Worm (Caenorhabditis elegans) whole organism, mixed stage, embryonic: ENCODE results near the gene srw-2.

Experiments used
- M03D4.4 ChIP-seq: sonication (generic microtip); optimal IDR thresholded peaks from 2 replicates; lab custom pipeline; 2017; ENCODE audit warnings: mild to moderate bottlenecking, missing genetic modification characterization, missing compliant biosample characterization
- bed-3 ChIP-seq: fragments of 200-800 bp; sonication (Bioruptor generic); optimal IDR thresholded peaks from 3 replicates; lab custom pipeline; 2018; ENCODE audit warnings: mild to moderate bottlenecking, missing genetic modification characterization, moderate library complexity, missing compliant biosample characterization
- blmp-1 ChIP-seq: fragments of 150-350 bp; optimal IDR thresholded peaks from 2 replicates; lab custom pipeline; 2014; ENCODE audit warnings: missing biosample characterization, missing genetic modification characterization
- ceh-39 ChIP-seq: fragments of 150-350 bp; optimal IDR thresholded peaks from 2 replicates; lab custom pipeline; 2014; ENCODE audit warnings: missing biosample characterization, missing genetic modification characterization
- ceh-43 ChIP-seq: fragments of 200-800 bp; sonication (Bioruptor generic); optimal IDR thresholded peaks from 2 replicates; lab custom pipeline; 2018; ENCODE audit warnings: mild to moderate bottlenecking, missing genetic modification characterization, moderate library complexity, missing compliant biosample characterization
- ceh-83 ChIP-seq: fragments of 200-800 bp; sonication (Bioruptor generic); optimal IDR thresholded peaks from 2 replicates; lab custom pipeline; 2018; ENCODE audit warnings: mild to moderate bottlenecking, missing genetic modification characterization, missing compliant biosample characterization
- ces-1 ChIP-seq: fragments of 150-350 bp; optimal IDR thresholded peaks from 2 replicates; lab custom pipeline; 2014; ENCODE audit warnings: missing biosample characterization, missing genetic modification reagents, missing genetic modification characterization
- cnd-1 ChIP-seq: fragments of 200-800 bp; sonication (Bioruptor generic); optimal IDR thresholded peaks from 2 replicates; lab custom pipeline; 2018; ENCODE audit warnings: mild to moderate bottlenecking, missing genetic modification characterization, missing compliant biosample characterization
- drap-1 ChIP-seq: fragments of 200-800 bp; sonication (Bioruptor generic); optimal IDR thresholded peaks from 3 replicates; lab custom pipeline; 2018; ENCODE audit warnings: mild to moderate bottlenecking, missing genetic modification characterization, missing compliant biosample characterization
- elt-1 ChIP-seq: sonication (generic microtip); optimal IDR thresholded peaks from 2 replicates; lab custom pipeline; 2017; ENCODE audit warnings: missing genetic modification characterization, mild to moderate bottlenecking, missing compliant biosample characterization, antibody characterized with exemption, moderate library complexity, borderline replicate concordance; ENCODE audit not compliant: insufficient read depth
- elt-3 ChIP-seq: fragments of 150-350 bp; optimal IDR thresholded peaks from 2 replicates; lab custom pipeline; 2014; ENCODE audit warnings: missing biosample characterization, missing genetic modification characterization
- flh-1 ChIP-seq: fragments of 200-800 bp; sonication (Bioruptor generic); optimal IDR thresholded peaks from 2 replicates; lab custom pipeline; 2018; ENCODE audit warnings: mild to moderate bottlenecking, missing genetic modification characterization, moderate library complexity, missing compliant biosample characterization
- ham-2 ChIP-seq: fragments of 200-800 bp; sonication (Bioruptor generic); optimal IDR thresholded peaks from 2 replicates; lab custom pipeline; 2018; ENCODE audit warnings: mild to moderate bottlenecking, missing genetic modification characterization, missing compliant biosample characterization
- hlh-1 ChIP-seq: fragments of 150-350 bp; optimal IDR thresholded peaks from 2 replicates; lab custom pipeline; 2014; ENCODE audit warnings: missing biosample characterization, missing genetic modification reagents, missing genetic modification characterization
- lin-13 ChIP-seq: fragments of 150-350 bp; optimal IDR thresholded peaks from 2 replicates; lab custom pipeline; 2014; ENCODE audit warnings: missing biosample characterization, missing genetic modification characterization
- lin-32 ChIP-seq: fragments of 200-800 bp; sonication (Bioruptor generic); optimal IDR thresholded peaks from 2 replicates; lab custom pipeline; 2018; ENCODE audit warnings: mild to moderate bottlenecking, missing genetic modification characterization, missing compliant biosample characterization
- lsy-2 ChIP-seq: fragments of 150-350 bp; optimal IDR thresholded peaks from 2 replicates; lab custom pipeline; 2014; ENCODE audit warnings: missing biosample characterization, missing genetic modification characterization
- mab-5 ChIP-seq: fragments of 150-350 bp; optimal IDR thresholded peaks from 2 replicates; lab custom pipeline; 2014; ENCODE audit warnings: missing biosample characterization, missing genetic modification characterization
- mep-1 ChIP-seq: fragments of 150-350 bp; optimal IDR thresholded peaks from 2 replicates; lab custom pipeline; 2017; ENCODE audit warnings: missing biosample characterization, missing genetic modification reagents, missing genetic modification characterization, inconsistent platforms
- mls-2 ChIP-seq: sonication (generic microtip); optimal IDR thresholded peaks from 2 replicates; lab custom pipeline; 2016; ENCODE audit warnings: mild to moderate bottlenecking, missing genetic modification characterization, moderate library complexity, missing compliant biosample characterization
- nhr-12 ChIP-seq: fragments of 150-350 bp; optimal IDR thresholded peaks from 2 replicates; lab custom pipeline; 2014; ENCODE audit warnings: missing biosample characterization, missing genetic modification characterization
- nhr-2 ChIP-seq: fragments of 150-350 bp; optimal IDR thresholded peaks from 2 replicates; lab custom pipeline; 2014; ENCODE audit warnings: missing biosample characterization, missing genetic modification characterization
- nhr-237 ChIP-seq: fragments of 150-350 bp; optimal IDR thresholded peaks from 2 replicates; lab custom pipeline; 2014; ENCODE audit warnings: missing biosample characterization, missing genetic modification characterization
- nhr-28 ChIP-seq: fragments of 150-350 bp; optimal IDR thresholded peaks from 2 replicates; lab custom pipeline; 2014; ENCODE audit warnings: missing biosample characterization, missing genetic modification characterization
- nhr-76 ChIP-seq: sonication (generic microtip); optimal IDR thresholded peaks from 2 replicates; lab custom pipeline; 2017; ENCODE audit warnings: missing biosample characterization, missing genetic modification characterization
- pha-4 ChIP-seq: fragments of 150-350 bp; optimal IDR thresholded peaks from 2 replicates; lab custom pipeline; 2018; ENCODE audit warnings: missing biosample characterization, missing genetic modification reagents, missing genetic modification characterization
- sem-2 ChIP-seq: fragments of 200-800 bp; sonication (Bioruptor generic); optimal IDR thresholded peaks from 2 replicates; lab custom pipeline; 2018; ENCODE audit warnings: mild to moderate bottlenecking, missing genetic modification characterization, missing compliant biosample characterization
- snpc-4 ChIP-seq: fragments of 150-350 bp; optimal IDR thresholded peaks from 2 replicates; lab custom pipeline; 2014; ENCODE audit warnings: missing biosample characterization, missing genetic modification characterization
- sptf-1 ChIP-seq: sonication (generic microtip); optimal IDR thresholded peaks from 2 replicates; lab custom pipeline; 2017; ENCODE audit warnings: mild to moderate bottlenecking, missing genetic modification characterization, moderate library complexity, missing compliant biosample characterization
- tbx-8 ChIP-seq: fragments of 200-800 bp; sonication (Bioruptor generic); optimal IDR thresholded peaks from 2 replicates; lab custom pipeline; 2018; ENCODE audit warnings: mild to moderate bottlenecking, missing genetic modification characterization, moderate library complexity, missing compliant biosample characterization
- unc-120 ChIP-seq: sonication (generic microtip); optimal IDR thresholded peaks from 2 replicates; lab custom pipeline; 2017; ENCODE audit warnings: missing genetic modification characterization, missing compliant biosample characterization; ENCODE audit not compliant: poor library complexity, severe bottlenecking
- unc-39 ChIP-seq: fragments of 150-350 bp; optimal IDR thresholded peaks from 2 replicates; lab custom pipeline; 2014; ENCODE audit warnings: missing biosample characterization, missing genetic modification characterization
- unc-62 ChIP-seq: fragments of 150-350 bp; optimal IDR thresholded peaks from 2 replicates; lab custom pipeline; 2014; ENCODE audit warnings: missing biosample characterization, missing genetic modification reagents, missing genetic modification characterization
- zip-8 ChIP-seq: fragments of 150-350 bp; optimal IDR thresholded peaks from 2 replicates; lab custom pipeline; 2014; ENCODE audit warnings: missing biosample characterization, missing genetic modification characterization
- ztf-11 ChIP-seq: fragments of 150-350 bp; optimal IDR thresholded peaks from 2 replicates; lab custom pipeline; 2014; ENCODE audit warnings: missing biosample characterization, missing genetic modification characterization

srw-2 gene

ce11 chrV:2859738-2860137 lies 29.1 kb downstream of the srw-2 start, which contains the start of gene srj-54:
Gene srj-54 (minus strand): TSS chrV:2859838.
- TF ChIP-seq mls-2 (no peak), nhr-237 (tag; lab: Kevin White, UChicago) (no peak), flh-1 (GFP tag; lab: Kevin White, UChicago) (no peak), ztf-11 (tag; lab: Kevin White, UChicago) (no peak), ceh-39 (tag; lab: Kevin White, UChicago) (no peak), bed-3 (GFP tag; lab: Kevin White, UChicago) (no peak), unc-120 (no peak), sptf-1 (no peak), elt-3 (no peak), mab-5 (tag; lab: Kevin White, UChicago) (no peak)

- TF ChIP-seq nhr-12 (tag; lab: Kevin White, UChicago), result no peak
- TF ChIP-seq flh-1 (GFP tag; lab: Kevin White, UChicago), result no peak
- no peak for TF ChIP-seq unc-39 (tag; lab: Kevin White, UChicago)
- TF ChIP-seq nhr-237 (tag; lab: Kevin White, UChicago), result no peak
- TF ChIP-seq unc-120, result no peak
- TF ChIP-seq snpc-4, result no peak
- no peak for TF ChIP-seq mls-2
- no peak for TF ChIP-seq ceh-39 (tag; lab: Kevin White, UChicago)
- no peak for TF ChIP-seq ceh-43 (GFP tag; lab: Kevin White, UChicago)
- TF ChIP-seq unc-62 (GFP tag; lab: Kevin White, UChicago), result no peak
- TF ChIP-seq sem-2 (GFP tag; lab: Kevin White, UChicago), result no peak
- no peak for TF ChIP-seq nhr-28 (tag; lab: Kevin White, UChicago)
- no peak for TF ChIP-seq zip-8 (tag; lab: Kevin White, UChicago)
- no peak for TF ChIP-seq tbx-8
- no peak for TF ChIP-seq elt-3
- no peak for TF ChIP-seq nhr-76 (tag; lab: Kevin White, UChicago)
- no peak for TF ChIP-seq ztf-11 (tag; lab: Kevin White, UChicago)
Measured at ce11 chrV:2861505-2861904, 30.8 kb downstream of the srw-2 start, which contains the start of gene srh-270. Gene srh-270 (minus strand): TSS chrV:2861605.

ce11 chrV:2863033-2863432 lies 32.4 kb downstream of the srw-2 start, which contains the start of gene srh-272:
Gene srh-272 (plus strand): TSS chrV:2863333.
- TF ChIP-seq lin-32 (GFP tag; lab: Kevin White, UChicago) (no peak), nhr-2 (tag; lab: Kevin White, UChicago) (no peak), nhr-12 (tag; lab: Kevin White, UChicago) (no peak), M03D4.4 (tag; lab: Kevin White, UChicago) (no peak), elt-1 (no peak), nhr-76 (tag; lab: Kevin White, UChicago) (no peak), bed-3 (GFP tag; lab: Kevin White, UChicago) (no peak), sem-2 (GFP tag; lab: Kevin White, UChicago) (no peak), ceh-83 (no peak), unc-39 (tag; lab: Kevin White, UChicago) (no peak), zip-8 (tag; lab: Kevin White, UChicago) (no peak), lsy-2 (tag; lab: Kevin White, UChicago) (no peak), mls-2 (no peak), hlh-1 (no peak), ham-2 (no peak)

ce11 chrV:2864899-2865298 lies 34.2 kb downstream of the srw-2 start, which contains the start of gene srh-240:
Gene srh-240 (plus strand): TSS chrV:2865199.
- TF ChIP-seq mls-2 (no peak), unc-62 (GFP tag; lab: Kevin White, UChicago) (no peak), cnd-1 (tag; lab: Kevin White, UChicago) (no peak), pha-4 (tag; lab: Kevin White, UChicago) (no peak), elt-1 (no peak), lsy-2 (tag; lab: Kevin White, UChicago) (no peak), bed-3 (GFP tag; lab: Kevin White, UChicago) (no peak)

- TF ChIP-seq sem-2 (GFP tag; lab: Kevin White, UChicago), result no peak
- no peak for TF ChIP-seq ztf-11 (tag; lab: Kevin White, UChicago)
- no peak for TF ChIP-seq nhr-76 (tag; lab: Kevin White, UChicago)
- TF ChIP-seq mab-5 (tag; lab: Kevin White, UChicago), result no peak
- TF ChIP-seq lin-13 (tag; lab: Kevin White, UChicago), result no peak
- no peak for TF ChIP-seq ces-1 (GFP tag; lab: Kevin White, UChicago)
- no peak for TF ChIP-seq drap-1 (GFP tag; lab: Kevin White, UChicago)
- no peak for TF ChIP-seq lsy-2 (tag; lab: Kevin White, UChicago)
- TF ChIP-seq cnd-1 (tag; lab: Kevin White, UChicago), result no peak
- no peak for TF ChIP-seq blmp-1 (tag; lab: Kevin White, UChicago)
- TF ChIP-seq ham-2, result no peak
- TF ChIP-seq elt-3, result no peak
- no peak for TF ChIP-seq nhr-2 (tag; lab: Kevin White, UChicago)
- TF ChIP-seq flh-1 (GFP tag; lab: Kevin White, UChicago), result no peak
- no peak for TF ChIP-seq mep-1
- TF ChIP-seq nhr-28 (tag; lab: Kevin White, UChicago), result no peak
Measured at ce11 chrV:2869503-2869902, 38.8 kb downstream of the srw-2 start, which contains the start of gene srh-241. Gene srh-241 (minus strand): TSS chrV:2869603.
